Worm (Caenorhabditis elegans): Measurements from ENCODE around the gene C53A5.2.
A peak's percentile ranks its signal among the peaks of the same experiment; 100 is the strongest.

The C53A5.2 gene

ce11 chrV:14540932-14541331 is 17.9 kb upstream of the C53A5.2 start:
- no peak for TF ChIP-seq unc-55 (GFP tag; optimal IDR thresholded peaks at IDR 0.05)
- TF ChIP-seq lin-11 (tag; optimal IDR thresholded peaks at IDR 0.05): no peak
- no peak for TF ChIP-seq che-1 (tag; optimal IDR thresholded peaks at IDR 0.05)
- no peak for TF ChIP-seq ceh-34 (tag; optimal IDR thresholded peaks at IDR 0.05)

- no peak for TF ChIP-seq madf-2 (tag; optimal IDR thresholded peaks at IDR 0.05)
- no peak for TF ChIP-seq lin-11 (tag; optimal IDR thresholded peaks at IDR 0.05)
- TF ChIP-seq ref-2 (tag; optimal IDR thresholded peaks at IDR 0.05): no peak
- no peak for TF ChIP-seq T23F11.4 (GFP tag; optimal IDR thresholded peaks at IDR 0.05)
- no peak for TF ChIP-seq syd-9 (tag; optimal IDR thresholded peaks at IDR 0.05)
- no peak for TF ChIP-seq pqm-1 (tag; optimal IDR thresholded peaks at IDR 0.05)
- TF ChIP-seq pat-9 (tag; optimal IDR thresholded peaks at IDR 0.05): no peak
- no peak for TF ChIP-seq sox-2 (GFP tag; IDR thresholded peaks at IDR 0.05)
- TF ChIP-seq ceh-2 (tag; optimal IDR thresholded peaks at IDR 0.05): no peak
- TF ChIP-seq dve-1 (tag; optimal IDR thresholded peaks at IDR 0.05): no peak
Observed at ce11 chrV:14539355-14539754, 16.4 kb upstream of the C53A5.2 start.

- no peak for TF ChIP-seq C08G9.2 (tag; optimal IDR thresholded peaks at IDR 0.05)
- no peak for TF ChIP-seq gmeb-2 (tag; optimal IDR thresholded peaks at IDR 0.05)
- no peak for TF ChIP-seq nhr-232 (tag; optimal IDR thresholded peaks at IDR 0.05)
- TF ChIP-seq eyg-1 (tag; optimal IDR thresholded peaks at IDR 0.05): no peak
- no peak for TF ChIP-seq K09A11.1 (tag; optimal IDR thresholded peaks at IDR 0.05; ENCODE audit: insufficient read depth)
- TF ChIP-seq ztf-16 (tag; optimal IDR thresholded peaks at IDR 0.05): no peak
- TF ChIP-seq ceh-14 (tag; optimal IDR thresholded peaks at IDR 0.05): no peak
- TF ChIP-seq ahr-1 (tag; optimal IDR thresholded peaks at IDR 0.05): no peak
- TF ChIP-seq unc-55 (GFP tag; optimal IDR thresholded peaks at IDR 0.05): no peak
- TF ChIP-seq tbx-2 (tag; optimal IDR thresholded peaks at IDR 0.05): no peak
- TF ChIP-seq pqm-1 (tag; optimal IDR thresholded peaks at IDR 0.05): no peak
Observed at ce11 chrV:14536274-14536673, 13.3 kb upstream of the C53A5.2 start, which contains the start of gene tag-191. tag-191 (minus strand) TSS chrV:14536374.

- TF ChIP-seq unc-55 (GFP tag; optimal IDR thresholded peaks at IDR 0.05): no peak
- no peak for TF ChIP-seq lim-6 (tag; optimal IDR thresholded peaks at IDR 0.05)
- TF ChIP-seq ceh-45 (GFP tag; IDR thresholded peaks at IDR 0.05): no peak
- no peak for TF ChIP-seq ceh-6 (GFP tag; optimal IDR thresholded peaks at IDR 0.05)
- no peak for TF ChIP-seq K02D7.2 (tag; optimal IDR thresholded peaks at IDR 0.05)
- TF ChIP-seq odd-2 (tag; optimal IDR thresholded peaks at IDR 0.05): no peak
- TF ChIP-seq unc-86 (tag; optimal IDR thresholded peaks at IDR 0.05): no peak
- no peak for TF ChIP-seq dve-1 (tag; optimal IDR thresholded peaks at IDR 0.05)
- no peak for TF ChIP-seq C08G9.2 (tag; optimal IDR thresholded peaks at IDR 0.05)
- TF ChIP-seq nhr-11 (tag; optimal IDR thresholded peaks at IDR 0.05): no peak
Observed at ce11 chrV:14532374-14532773, 9.4 kb upstream of the C53A5.2 start.

ce11 chrV:14530813-14531212 is 7.8 kb upstream of the C53A5.2 start, which contains the start of gene kcnl-4:
kcnl-4 (plus strand) TSS chrV:14531113.
- TF ChIP-seq ahr-1 (tag; optimal IDR thresholded peaks at IDR 0.05) (no peak), pag-3 (tag; optimal IDR thresholded peaks at IDR 0.05; ENCODE audit: borderline replicate concordance) (no peak)

- TF ChIP-seq unc-42 (tag; optimal IDR thresholded peaks at IDR 0.05) (peak; percentile 65), unc-86 (tag; optimal IDR thresholded peaks at IDR 0.05) (no peak)
Observed at ce11 chrV:14527210-14527609, 4.2 kb upstream of the C53A5.2 start.

- TF ChIP-seq ceh-22 (tag; optimal IDR thresholded peaks at IDR 0.05) (no peak), eyg-1 (tag; optimal IDR thresholded peaks at IDR 0.05) (no peak), hlh-15 (tag; optimal IDR thresholded peaks at IDR 0.05) (no peak), K09A11.1 (tag; optimal IDR thresholded peaks at IDR 0.05; ENCODE audit: insufficient read depth) (no peak), fkh-6 (tag; optimal IDR thresholded peaks at IDR 0.05) (no peak), pqm-1 (tag; optimal IDR thresholded peaks at IDR 0.05) (no peak), sox-2 (GFP tag; IDR thresholded peaks at IDR 0.05) (no peak), hlh-30 (tag; optimal IDR thresholded peaks at IDR 0.05; ENCODE audit: insufficient read depth) (no peak), hlh-6 (tag; optimal IDR thresholded peaks at IDR 0.05) (no peak), C38D4.7 (GFP tag; optimal IDR thresholded peaks at IDR 0.05) (no peak), ceh-30 (tag; optimal IDR thresholded peaks at IDR 0.05) (no peak), unc-3 (GFP tag; conservative IDR thresholded peaks at IDR 0.05) (no peak), unc-3 (tag; optimal IDR thresholded peaks at IDR 0.05) (no peak)
Observed at ce11 chrV:14525089-14525488, 2.1 kb upstream of the C53A5.2 start, which contains the start of gene hda-1. hda-1 (plus strand) TSS chrV:14525389.
